Fruit fly (Drosophila melanogaster) whole organism, embryonic: ENCODE results near the gene Hf.
A peak's percentile ranks its signal among the peaks of the same experiment; 100 is the strongest.

Experiments
- Atf6 ChIP-seq: fragments of 200-800 bp; sonication (Bioruptor generic); IDR thresholded peaks from 2 replicates; pipeline ENCODE4 v1.3.6; 2022; ENCODE audit warnings: missing biosample characterization, missing genetic modification characterization
- B-H1 ChIP-seq: fragments of 200-800 bp; sonication (Bioruptor generic); IDR thresholded peaks from 3 replicates; pipeline ENCODE4 v1.3.6; 2022; ENCODE audit warnings: missing biosample characterization, missing genetic modification characterization
- CG10321 ChIP-seq: fragments of 200-800 bp; sonication (Bioruptor generic); IDR thresholded peaks from 2 replicates; pipeline ENCODE4 v1.3.6; 2022; ENCODE audit warnings: missing biosample characterization, missing genetic modification characterization
- CG10979 ChIP-seq: fragments of 200-800 bp; sonication (Bioruptor generic); optimal IDR thresholded peaks from 2 replicates; lab custom pipeline; 2018; ENCODE audit warnings: missing biosample characterization, mild to moderate bottlenecking, missing genetic modification characterization, moderate library complexity
- CG11723 ChIP-seq: fragments of 200-800 bp; sonication (Bioruptor generic); optimal IDR thresholded peaks from 2 replicates; lab custom pipeline; 2017; ENCODE audit warnings: missing biosample characterization, mild to moderate bottlenecking, missing genetic modification characterization
- CG13296 ChIP-seq: fragments of 200-800 bp; sonication (Bioruptor generic); optimal IDR thresholded peaks from 3 replicates; lab custom pipeline; 2018; ENCODE audit warnings: missing biosample characterization, mild to moderate bottlenecking, missing genetic modification characterization
- CG14014 ChIP-seq: fragments of 200-800 bp; sonication (Bioruptor generic); IDR thresholded peaks from 2 replicates; pipeline ENCODE4 v1.3.6; 2022; ENCODE audit warnings: missing biosample characterization, missing genetic modification characterization
- CG14441 ChIP-seq: fragments of 200-800 bp; sonication (Bioruptor generic); IDR thresholded peaks from 2 replicates; pipeline ENCODE4 v1.3.6; 2022; ENCODE audit warnings: missing biosample characterization, missing genetic modification characterization
- CG15601 ChIP-seq: fragments of 200-800 bp; sonication (Bioruptor generic); optimal IDR thresholded peaks from 3 replicates; lab custom pipeline; 2019; ENCODE audit warnings: missing biosample characterization, mild to moderate bottlenecking, missing genetic modification characterization, moderate library complexity
- CG1603 ChIP-seq: fragments of 200-800 bp; sonication (Bioruptor generic); optimal IDR thresholded peaks from 2 replicates; lab custom pipeline; 2019; ENCODE audit warnings: missing biosample characterization, mild to moderate bottlenecking, missing genetic modification characterization, moderate library complexity
- CG16779 ChIP-seq: fragments of 200-800 bp; sonication (Bioruptor generic); IDR thresholded peaks from 2 replicates; pipeline ENCODE4 v1.3.6; 2022; ENCODE audit warnings: missing biosample characterization, missing genetic modification characterization
- CG17186 ChIP-seq: fragments of 200-800 bp; sonication (Bioruptor generic); optimal IDR thresholded peaks from 3 replicates; lab custom pipeline; 2017; ENCODE audit warnings: missing biosample characterization, missing genetic modification reagents, missing genetic modification characterization
- CG17359 ChIP-seq: fragments of 200-800 bp; sonication (Bioruptor generic); optimal IDR thresholded peaks from 3 replicates; lab custom pipeline; 2018; ENCODE audit warnings: missing biosample characterization, mild to moderate bottlenecking, missing genetic modification characterization, moderate library complexity
- CG17612 ChIP-seq: fragments of 200-800 bp; sonication (Bioruptor generic); IDR thresholded peaks from 2 replicates; pipeline ENCODE4 v1.3.6; 2022; ENCODE audit warnings: missing biosample characterization, missing genetic modification characterization
- CG1792 ChIP-seq: fragments of 200-800 bp; sonication (Bioruptor generic); optimal IDR thresholded peaks from 2 replicates; lab custom pipeline; 2016; ENCODE audit warnings: missing biosample characterization, missing genetic modification characterization
- CG30020 ChIP-seq: fragments of 200-800 bp; optimal IDR thresholded peaks from 2 replicates; lab custom pipeline; 2019; ENCODE audit warnings: missing biosample characterization, mild to moderate bottlenecking, missing genetic modification characterization, moderate library complexity
- CG7372 ChIP-seq: fragments of 200-800 bp; sonication (Bioruptor generic); IDR thresholded peaks from 2 replicates; pipeline ENCODE4 v1.3.6; 2022; ENCODE audit warnings: missing biosample characterization, missing genetic modification characterization
- CG8290 ChIP-seq, 3 experiments: fragments of 200-800 bp; sonication (Bioruptor generic); optimal IDR thresholded peaks; 2 replicates each; lab custom pipeline; 2016 to 2019; ENCODE audit warnings: missing biosample characterization in 3 of 3, missing genetic modification characterization in 3 of 3, mild to moderate bottlenecking in 2 of 3, moderate library complexity in 1 of 3
- CTCF ChIP-seq: fragments of 200-800 bp; sonication (Bioruptor generic); optimal IDR thresholded peaks from 2 replicates; lab custom pipeline; 2017; ENCODE audit warnings: missing biosample characterization, mild to moderate bottlenecking, missing genetic modification characterization, moderate library complexity
- Dref ChIP-seq: fragments of 200-800 bp; sonication (Bioruptor generic); IDR thresholded peaks from 2 replicates; pipeline ENCODE4 v1.3.6; 2022; ENCODE audit warnings: missing biosample characterization, missing genetic modification characterization
- E2f1 ChIP-seq: fragments of 200-800 bp; sonication (Bioruptor generic); IDR thresholded peaks from 2 replicates; pipeline ENCODE4 v1.3.6; 2022; ENCODE audit warnings: missing biosample characterization, missing genetic modification characterization
- HLH3B ChIP-seq: fragments of 200-800 bp; sonication (Bioruptor generic); IDR thresholded peaks from 2 replicates; pipeline ENCODE4 v1.3.6; 2022; ENCODE audit warnings: missing biosample characterization, missing genetic modification characterization
- Hr39 ChIP-seq: fragments of >200 bp; optimal IDR thresholded peaks from 2 replicates; lab custom pipeline; 2017
- Max ChIP-seq: fragments of 200-800 bp; sonication (Bioruptor generic); optimal IDR thresholded peaks from 2 replicates; lab custom pipeline; 2016; ENCODE audit warnings: missing biosample characterization, mild to moderate bottlenecking, missing genetic modification characterization
- NfI ChIP-seq: fragments of 200-800 bp; sonication (Bioruptor generic); optimal IDR thresholded peaks from 3 replicates; lab custom pipeline; 2018; ENCODE audit warnings: missing biosample characterization, mild to moderate bottlenecking, missing genetic modification characterization, moderate library complexity
- Opbp ChIP-seq: fragments of 200-800 bp; sonication (Bioruptor generic); IDR thresholded peaks from 3 replicates; pipeline ENCODE4 v1.3.6; 2022; ENCODE audit warnings: missing biosample characterization, missing genetic modification characterization; ENCODE audit not compliant: partially characterized antibody
- Taf1 ChIP-seq: fragments of 200-800 bp; sonication (Bioruptor generic); IDR thresholded peaks from 2 replicates; pipeline ENCODE4 v1.3.6; 2022; ENCODE audit warnings: missing biosample characterization, missing genetic modification characterization
- Vsx1 ChIP-seq: fragments of 200-800 bp; sonication (Bioruptor generic); optimal IDR thresholded peaks from 2 replicates; lab custom pipeline; 2017; ENCODE audit warnings: missing biosample characterization, mild to moderate bottlenecking, missing genetic modification characterization, missing genetic modification reagents
- ato ChIP-seq: fragments of 200-800 bp; sonication (Bioruptor generic); IDR thresholded peaks from 2 replicates; pipeline ENCODE4 v1.3.6; 2022; ENCODE audit warnings: missing biosample characterization, missing genetic modification characterization; ENCODE audit not compliant: partially characterized antibody
- az2 ChIP-seq: fragments of 200-800 bp; sonication (Bioruptor generic); optimal IDR thresholded peaks from 3 replicates; lab custom pipeline; 2016; ENCODE audit warnings: missing biosample characterization, missing genetic modification characterization
- ci ChIP-seq: fragments of 200-800 bp; sonication (Bioruptor generic); IDR thresholded peaks from 3 replicates; pipeline ENCODE4 v1.3.6; 2022; ENCODE audit warnings: missing biosample characterization, missing genetic modification characterization
- crp ChIP-seq, 2 experiments: fragments of 200-800 bp; sonication (Bioruptor generic); optimal IDR thresholded peaks; 2 replicates in 1 of 2; 3 replicates in 1 of 2; lab custom pipeline; 2017; ENCODE audit warnings: missing biosample characterization in 2 of 2, missing genetic modification characterization in 2 of 2, mild to moderate bottlenecking in 1 of 2, moderate library complexity in 1 of 2
- dysf ChIP-seq: fragments of 200-800 bp; sonication (Bioruptor generic); IDR thresholded peaks from 3 replicates; pipeline ENCODE4 v1.3.6; 2022; ENCODE audit warnings: missing biosample characterization, missing genetic modification characterization
- gce ChIP-seq: fragments of 200-800 bp; sonication (Bioruptor generic); IDR thresholded peaks from 3 replicates; pipeline ENCODE4 v1.3.6; 2022; ENCODE audit warnings: missing biosample characterization, missing genetic modification characterization
- grau ChIP-seq: fragments of 200-800 bp; optimal IDR thresholded peaks from 3 replicates; lab custom pipeline; 2019; ENCODE audit warnings: missing biosample characterization, mild to moderate bottlenecking, missing genetic modification characterization, moderate library complexity
- lola ChIP-seq, 3 experiments: fragments of >200 bp in 2 of 3; fragments of 200-800 bp in 1 of 3; sonication (Bioruptor generic) in 1 of 3; optimal IDR thresholded peaks; 2 replicates each; lab custom pipeline; 2017 to 2019; ENCODE audit warnings: missing biosample characterization in 3 of 3, missing genetic modification characterization in 3 of 3, mild to moderate bottlenecking in 1 of 3, moderate library complexity in 1 of 3
- nom ChIP-seq: fragments of 200-800 bp; sonication (Bioruptor generic); optimal IDR thresholded peaks from 2 replicates; lab custom pipeline; 2017; ENCODE audit warnings: missing biosample characterization, missing genetic modification characterization, mild to moderate bottlenecking, moderate library complexity, missing genetic modification reagents
- otp ChIP-seq: fragments of 200-800 bp; sonication (Bioruptor generic); IDR thresholded peaks from 3 replicates; pipeline ENCODE4, ENCODE4 v1.3.6; 2022; ENCODE audit warnings: missing biosample characterization, missing genetic modification characterization
- pan ChIP-seq, 4 experiments: fragments of >200 bp in 3 of 4; fragments of 200-800 bp in 1 of 4; sonication (Bioruptor generic) in 1 of 4; optimal IDR thresholded peaks in 3 of 4; IDR thresholded peaks in 1 of 4; 2 replicates each; pipeline versions ENCODE4 v1.3.6 to Lab custom; 2017 to 2022; ENCODE audit warnings: missing biosample characterization in 2 of 4, missing genetic modification characterization in 2 of 4, mixed read lengths in 1 of 4
- prd ChIP-seq, 3 experiments: fragments of >200 bp in 2 of 3; fragments of 200-800 bp in 1 of 3; sonication (Bioruptor generic) in 1 of 3; optimal IDR thresholded peaks in 2 of 3; IDR thresholded peaks in 1 of 3; 2 replicates in 2 of 3; 3 replicates in 1 of 3; pipeline versions ENCODE4 v1.3.6 to Lab custom; 2017 to 2022; ENCODE audit warnings: missing biosample characterization in 1 of 3, missing genetic modification characterization in 1 of 3
- ranshi ChIP-seq: fragments of 200-800 bp; sonication (Bioruptor generic); IDR thresholded peaks from 2 replicates; pipeline ENCODE4 v1.3.6; 2022; ENCODE audit warnings: missing biosample characterization, missing genetic modification characterization
- rib ChIP-seq: fragments of 200-800 bp; sonication (Bioruptor generic); IDR thresholded peaks from 2 replicates; pipeline ENCODE4 v1.3.6; 2022; ENCODE audit warnings: missing biosample characterization, missing genetic modification characterization
- run ChIP-seq: fragments of 200-800 bp; sonication (Bioruptor generic); optimal IDR thresholded peaks from 3 replicates; lab custom pipeline; 2018; ENCODE audit warnings: missing biosample characterization, mild to moderate bottlenecking, missing genetic modification characterization
- sim ChIP-seq: fragments of 200-800 bp; sonication (Bioruptor generic); IDR thresholded peaks from 2 replicates; pipeline ENCODE4 v1.3.6; 2022; ENCODE audit warnings: missing biosample characterization, missing genetic modification characterization
- sr ChIP-seq: fragments of 200-800 bp; sonication (Bioruptor generic); IDR thresholded peaks from 3 replicates; pipeline ENCODE4 v1.3.6; 2022; ENCODE audit warnings: missing biosample characterization, missing genetic modification characterization
- sug ChIP-seq: fragments of 200-800 bp; optimal IDR thresholded peaks from 2 replicates; lab custom pipeline; 2019; ENCODE audit warnings: missing biosample characterization, mild to moderate bottlenecking, missing genetic modification characterization, moderate library complexity
- tin ChIP-seq: fragments of 200-800 bp; sonication (Bioruptor generic); optimal IDR thresholded peaks from 3 replicates; lab custom pipeline; 2016; ENCODE audit warnings: missing biosample characterization, missing genetic modification characterization
- tio ChIP-seq: fragments of 200-800 bp; sonication (Bioruptor generic); optimal IDR thresholded peaks from 2 replicates; lab custom pipeline; 2017; ENCODE audit warnings: missing biosample characterization, missing genetic modification characterization, inconsistent platforms
- wdn ChIP-seq: fragments of 200-800 bp; sonication (Bioruptor generic); IDR thresholded peaks from 2 replicates; pipeline ENCODE4 v1.3.6; 2022; ENCODE audit warnings: missing biosample characterization, missing genetic modification characterization
- zfh2 ChIP-seq: fragments of 200-800 bp; sonication (Bioruptor generic); optimal IDR thresholded peaks from 2 replicates; lab custom pipeline; 2016; ENCODE audit warnings: missing biosample characterization, missing genetic modification characterization

Gene Hf

DNA sequence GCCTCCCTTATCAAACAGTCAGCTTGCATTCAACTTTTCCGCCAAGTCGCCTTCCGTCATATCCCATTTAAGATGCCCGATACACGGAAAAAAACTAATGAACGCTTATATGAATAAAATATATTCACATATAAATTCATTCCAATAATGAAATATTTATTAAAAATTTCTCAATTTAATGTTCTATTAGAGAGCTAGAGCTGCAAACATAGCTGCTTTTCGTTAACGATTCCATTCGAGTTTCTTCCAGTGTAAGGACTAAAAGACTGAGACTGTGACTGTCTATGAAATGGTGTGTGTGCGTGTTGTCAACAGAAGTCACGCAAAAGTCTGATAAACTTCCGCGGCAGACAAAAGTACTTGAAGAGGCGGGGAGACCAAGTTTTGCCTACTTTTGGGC lies 37.4 kb downstream of the Hf start (continued):
- TF ChIP-seq HLH3B, result 0 out of 2 replicates have a peak, but pooled peaks have one; percentile 26
- peak; percentile 0 for TF ChIP-seq CTCF (GFP tag; lab: Kevin White, UChicago)
- no peak for TF ChIP-seq CG8290 (GFP tag; optimal IDR thresholded peaks at IDR 0.05; lab: Kevin White, UChicago)
- no peak for TF ChIP-seq CG8290 (tag; optimal IDR thresholded peaks at IDR 0.05; lab: Kevin White, UChicago)
- peak; percentile 42 for TF ChIP-seq CG13296 (GFP tag; lab: Kevin White, UChicago)
- TF ChIP-seq tio (GFP tag; lab: Kevin White, UChicago), result peak; percentile 16
- peak; percentile 48; the same call in 1 of the 2 replicates for TF ChIP-seq Atf6 (GFP tag; lab: Robert Waterston, UW)
- no peak for TF ChIP-seq CG17186 (GFP tag; lab: Kevin White, UChicago)
- TF ChIP-seq Dref (GFP tag; lab: Robert Waterston, UW), result no peak
- no peak for TF ChIP-seq CG30020
- peak; percentile 4; the same call in 1 of the 2 replicates for TF ChIP-seq wdn (GFP tag; lab: Robert Waterston, UW)
- TF ChIP-seq rib, result no peak
- peak; percentile 33 for TF ChIP-seq az2 (GFP tag; lab: Kevin White, UChicago)
- TF ChIP-seq Taf1 (GFP tag; lab: Robert Waterston, UW), result no peak
- no peak for TF ChIP-seq ato (GFP tag; lab: Robert Waterston, UW)
- peak; percentile 42 for TF ChIP-seq NfI (GFP tag; lab: Kevin White, UChicago)
- peak; percentile 4 for TF ChIP-seq CG15601 (tag; lab: Kevin White, UChicago)
- TF ChIP-seq prd (optimal IDR thresholded peaks at IDR 0.05; lab: Kevin White, UChicago), result no peak
- TF ChIP-seq prd (GFP tag; IDR thresholded peaks at IDR 0.05; lab: Robert Waterston, UW), result peak; percentile 60
- no peak for TF ChIP-seq sr (GFP tag; lab: Robert Waterston, UW)
- no peak for TF ChIP-seq CG1603 (tag; lab: Kevin White, UChicago)
- TF ChIP-seq CG10321 (GFP tag; lab: Robert Waterston, UW), result no peak
- no peak for TF ChIP-seq Max (GFP tag; lab: Kevin White, UChicago)
- TF ChIP-seq sug (tag; lab: Kevin White, UChicago), result no peak
- TF ChIP-seq run, result no peak
- peak; percentile 52 for TF ChIP-seq CG10979 (tag; lab: Kevin White, UChicago)
- TF ChIP-seq pan (optimal IDR thresholded peaks at IDR 0.05; lab: Kevin White, UChicago), result no peak
- TF ChIP-seq pan (GFP tag; optimal IDR thresholded peaks at IDR 0.05 in 1 of 2, IDR thresholded peaks at IDR 0.05 in 1 of 2), result peak in 1 of 2 experiments; percentile 48
- TF ChIP-seq CG1792 (GFP tag; lab: Kevin White, UChicago), result no peak
- TF ChIP-seq gce (GFP tag; lab: Robert Waterston, UW), result no peak
- TF ChIP-seq Opbp (GFP tag; lab: Robert Waterston, UW), result no peak
- no peak for TF ChIP-seq crp (GFP tag; optimal IDR thresholded peaks at IDR 0.05; lab: Kevin White, UChicago)
- TF ChIP-seq CG11723 (GFP tag; lab: Kevin White, UChicago), result no peak
- TF ChIP-seq sim, result no peak
- TF ChIP-seq CG17359 (tag; lab: Kevin White, UChicago), result peak; percentile 63
- TF ChIP-seq grau, result peak; percentile 58
- TF ChIP-seq dysf (GFP tag; lab: Robert Waterston, UW), result peak; percentile 62
- no peak for TF ChIP-seq CG14441 (GFP tag; lab: Robert Waterston, UW)
- 0 out of 2 replicates have a peak, but pooled peaks have one; percentile 30 for TF ChIP-seq E2f1 (GFP tag; lab: Robert Waterston, UW)
- TF ChIP-seq ranshi, result peak; percentile 34; the same call in 1 of the 2 replicates
- peak; percentile 33; the same call in 2 of the 3 replicates for TF ChIP-seq B-H1 (GFP tag; lab: Robert Waterston, UW)
- no peak for TF ChIP-seq otp
- TF ChIP-seq nom, result no peak
- TF ChIP-seq ci (GFP tag; lab: Robert Waterston, UW), result peak; percentile 56; the same call in 1 of the 3 replicates
- TF ChIP-seq CG16779 (GFP tag; lab: Robert Waterston, UW), result no peak
- TF ChIP-seq Vsx1 (GFP tag; lab: Kevin White, UChicago), result no peak
- TF ChIP-seq CG17612, result no peak
- TF ChIP-seq tin (GFP tag; lab: Kevin White, UChicago), result peak; percentile 19
- TF ChIP-seq CG7372 (GFP tag; lab: Robert Waterston, UW), result 0 out of 2 replicates have a peak, but pooled peaks have one; percentile 18
- TF ChIP-seq zfh2 (GFP tag; lab: Kevin White, UChicago), result no peak
- TF ChIP-seq lola (GFP tag; optimal IDR thresholded peaks at IDR 0.05; lab: Kevin White, UChicago), result no peak
- TF ChIP-seq Hr39 (lab: Kevin White, UChicago), result no peak
- TF ChIP-seq CG14014 (GFP tag; lab: Robert Waterston, UW), result peak; percentile 39; the same call in 1 of the 2 replicates
